Fruit fly (Drosophila melanogaster) Kc167 (cell line): ENCODE results near the gene CG18809.

Source experiments
- Myc ChIP-seq: fragments of >200 bp; optimal IDR thresholded peaks from 2 replicates; lab custom pipeline; 2017; ENCODE audit warnings: missing external identifiers
- Sin3A ChIP-seq: fragments of >200 bp; optimal IDR thresholded peaks from 2 replicates; lab custom pipeline; 2018; ENCODE audit warnings: missing external identifiers
- h ChIP-seq: fragments of >200 bp; optimal IDR thresholded peaks from 3 replicates; lab custom pipeline; 2018; ENCODE audit warnings: missing external identifiers
- insv ChIP-seq: fragments of >200 bp; optimal IDR thresholded peaks from 3 replicates; lab custom pipeline; 2018; ENCODE audit warnings: missing external identifiers
- psq ChIP-seq: fragments of >200 bp; optimal IDR thresholded peaks from 2 replicates; lab custom pipeline; 2017; ENCODE audit warnings: missing external identifiers
- ttk ChIP-seq: sonication (Bioruptor generic); optimal IDR thresholded peaks from 2 replicates; lab custom pipeline; 2017; ENCODE audit warnings: missing external identifiers

The CG18809 gene

DNA sequence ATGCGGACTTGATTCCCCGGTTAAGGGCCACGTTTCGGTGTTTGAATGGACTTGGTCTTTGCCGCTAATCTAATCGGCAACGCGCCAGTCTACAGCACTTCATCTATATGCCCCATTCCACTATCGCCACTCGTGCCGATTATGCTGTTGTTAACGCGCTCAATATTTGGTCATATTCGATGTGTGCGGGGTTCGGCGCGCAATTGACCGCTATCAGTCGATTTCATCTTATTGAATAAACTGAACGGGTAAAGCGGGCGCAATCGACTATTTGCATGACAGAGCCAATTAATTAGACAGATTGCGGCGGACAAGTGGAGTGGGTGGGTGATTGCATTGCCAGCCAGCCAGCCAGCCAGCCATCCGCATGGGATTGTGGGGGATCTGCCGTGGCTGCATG lies 8.2 kb upstream of the CG18809 start:
- no peak for TF ChIP-seq ttk (lab: Kevin White, UChicago)
- TF ChIP-seq h (lab: Kevin White, UChicago): no peak
- no peak for TF ChIP-seq Myc (lab: Kevin White, UChicago)
- no peak for TF ChIP-seq Sin3A (lab: Kevin White, UChicago)
- TF ChIP-seq insv: no peak
- no peak for TF ChIP-seq psq (lab: Kevin White, UChicago)

DNA sequence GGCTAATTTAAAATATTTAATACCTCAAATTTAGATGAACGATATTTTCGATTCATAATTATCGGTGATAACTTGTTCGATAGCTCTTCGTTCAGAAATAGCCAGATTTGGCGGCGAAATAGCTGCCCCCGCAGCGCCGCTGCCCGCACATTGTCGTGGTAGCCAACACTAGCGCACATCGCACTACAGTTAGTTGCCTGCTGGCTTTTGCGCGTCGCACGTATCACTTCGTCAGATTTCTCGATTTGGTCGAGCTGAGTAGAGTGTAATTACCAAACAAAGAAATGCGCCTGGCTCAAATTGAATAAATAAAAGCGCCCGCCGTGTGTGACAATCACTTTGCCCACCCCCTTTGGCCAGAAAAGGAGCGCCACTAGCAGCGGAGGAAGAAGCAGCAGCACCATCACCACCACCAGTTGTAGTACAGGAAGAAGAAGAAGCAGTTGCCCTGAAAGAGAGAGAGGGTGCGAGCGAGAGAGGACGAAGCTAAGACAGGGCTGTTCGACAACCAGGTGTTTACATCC lies 6.6 kb upstream of the CG18809 start, which contains the start of gene Abcd3:
TSS of gene Abcd3 (plus strand) at position 145 of the 524 bp plus-strand sequence.
- TF ChIP-seq insv: no peak
- no peak for TF ChIP-seq ttk (lab: Kevin White, UChicago)
- TF ChIP-seq h (lab: Kevin White, UChicago): no peak
- no peak for TF ChIP-seq psq (lab: Kevin White, UChicago)
- TF ChIP-seq Sin3A (lab: Kevin White, UChicago): no peak
- TF ChIP-seq Myc (lab: Kevin White, UChicago): no peak

dm6 chrX:19748565-19748964 lies 4.4 kb upstream of the CG18809 start:
- no peak for TF ChIP-seq Sin3A (lab: Kevin White, UChicago)
- no peak for TF ChIP-seq psq (lab: Kevin White, UChicago)
- no peak for TF ChIP-seq ttk (lab: Kevin White, UChicago)
- no peak for TF ChIP-seq insv
- no peak for TF ChIP-seq h (lab: Kevin White, UChicago)
- no peak for TF ChIP-seq Myc (lab: Kevin White, UChicago)

- TF ChIP-seq insv (no peak), ttk (lab: Kevin White, UChicago) (no peak), Myc (lab: Kevin White, UChicago) (no peak), Sin3A (lab: Kevin White, UChicago) (no peak), psq (lab: Kevin White, UChicago) (no peak)
These were observed 3.9 kb upstream of the CG18809 start, which contains the start of gene Alr for dm6 chrX:19748014-19748413. Gene Alr, plus strand, starts transcription at chrX:19748314.

- TF ChIP-seq ttk (lab: Kevin White, UChicago) (no peak), Sin3A (lab: Kevin White, UChicago) (no peak), Myc (lab: Kevin White, UChicago) (no peak), insv (no peak), h (lab: Kevin White, UChicago) (no peak), psq (lab: Kevin White, UChicago) (no peak)
These were observed 1.9 kb upstream of the CG18809 start, which contains the start of gene parvin for dm6 chrX:19745908-19746604. Gene parvin, plus strand, starts transcription at chrX:19746041.

dm6 chrX:19737872-19738271 lies 6.3 kb downstream of the CG18809 start:
- no peak for TF ChIP-seq ttk (lab: Kevin White, UChicago)

DNA sequence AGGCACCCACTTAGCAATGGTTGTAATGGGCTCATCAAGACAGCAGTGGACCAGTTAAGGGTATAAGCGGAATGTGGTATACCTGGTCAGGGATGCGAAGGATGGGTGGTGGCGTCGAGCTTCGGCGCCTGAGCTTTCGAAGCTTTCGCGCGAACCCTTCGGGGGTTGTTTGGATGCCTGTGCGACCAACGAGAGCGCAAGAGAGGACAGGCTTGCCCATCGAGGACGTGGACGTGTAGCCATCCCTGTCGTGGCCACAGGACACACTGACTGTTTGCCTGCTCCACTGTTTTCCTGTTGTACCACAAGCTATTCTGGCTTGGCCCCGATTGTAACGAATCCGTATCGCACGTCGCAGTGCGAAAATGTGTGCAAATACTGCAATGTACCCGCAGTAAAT lies 8.9 kb downstream of the CG18809 start, which contains the start of gene CG14234:
TSS of gene CG14234 (plus strand) at position 301 of the 400 bp plus-strand sequence.
- TF ChIP-seq ttk (lab: Kevin White, UChicago) (no peak), psq (lab: Kevin White, UChicago) (no peak), h (lab: Kevin White, UChicago) (no peak), Myc (lab: Kevin White, UChicago) (no peak), insv (no peak)

dm6 chrX:19730844-19731243 lies 13.3 kb downstream of the CG18809 start, which contains the start of gene AP-1-2beta:
Gene AP-1-2beta, plus strand, starts transcription at chrX:19731004.
- TF ChIP-seq psq (lab: Kevin White, UChicago) (no peak), h (lab: Kevin White, UChicago) (no peak), insv (no peak), Myc (lab: Kevin White, UChicago) (no peak), ttk (lab: Kevin White, UChicago) (no peak)

dm6 chrX:19717988-19718973 lies 25.9 kb downstream of the CG18809 start, which contains the start of gene CG12531:
Gene CG12531, plus strand, starts transcription at chrX:19718923.
- TF ChIP-seq psq (lab: Kevin White, UChicago) (no peak), h (lab: Kevin White, UChicago) (no peak)

- TF ChIP-seq psq (lab: Kevin White, UChicago): no peak
- TF ChIP-seq h (lab: Kevin White, UChicago): no peak
- TF ChIP-seq Sin3A (lab: Kevin White, UChicago): no peak
- no peak for TF ChIP-seq ttk (lab: Kevin White, UChicago)
- TF ChIP-seq insv: no peak
- TF ChIP-seq Myc (lab: Kevin White, UChicago): no peak
These were observed 27.1 kb downstream of the CG18809 start for dm6 chrX:19717041-19717440.

DNA sequence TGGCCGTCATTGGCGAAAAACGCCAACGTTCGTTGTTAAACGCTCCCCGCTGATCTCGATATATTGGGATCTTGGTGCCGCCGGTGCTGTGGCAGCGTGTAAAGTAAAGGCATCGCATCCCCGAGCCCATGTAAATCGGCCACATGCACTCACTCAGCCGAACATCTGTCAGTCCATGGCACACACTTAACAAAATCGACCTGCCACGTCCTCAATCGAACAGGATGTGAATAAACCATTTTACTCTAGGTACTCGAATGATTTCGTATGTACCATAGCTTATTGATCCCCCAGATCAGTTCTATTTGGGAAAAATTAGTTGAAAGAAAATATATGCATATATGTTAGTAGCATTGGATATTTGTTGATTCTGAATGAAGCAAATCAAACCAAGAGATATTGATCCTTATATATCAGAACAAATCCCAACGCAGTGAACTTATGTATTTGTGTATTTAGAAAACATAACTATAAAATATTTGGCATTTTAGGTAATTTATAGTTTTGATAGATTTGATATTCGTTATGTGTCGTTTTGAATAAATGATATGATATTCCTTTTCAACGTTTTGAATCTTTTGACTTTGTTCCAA lies 27.7 kb downstream of the CG18809 start:
- no peak for TF ChIP-seq h (lab: Kevin White, UChicago)
